Fruit fly (Drosophila melanogaster): Measurements from ENCODE around the gene CG11836.

The CG11836 gene

dm6 chr3R:25077280-25077820 is 6.4 kb downstream of the CG11836 start:
- TF ChIP-seq CG7101 (tag; optimal IDR thresholded peaks at IDR 0.05), result no peak
- no peak for TF ChIP-seq CG7045 (GFP tag; optimal IDR thresholded peaks at IDR 0.05)
- no peak for TF ChIP-seq Mnt (GFP tag; optimal IDR thresholded peaks at IDR 0.05)
- TF ChIP-seq CG5204 (GFP tag; optimal IDR thresholded peaks at IDR 0.05), result no peak
- TF ChIP-seq CG14711 (tag; optimal IDR thresholded peaks at IDR 0.05), result no peak
- no peak for TF ChIP-seq cnc (optimal IDR thresholded peaks at IDR 0.05)
- no peak for TF ChIP-seq CG33017 (tag; optimal IDR thresholded peaks at IDR 0.05)
- TF ChIP-seq pad (GFP tag; optimal IDR thresholded peaks at IDR 0.05), result no peak
- TF ChIP-seq toe (GFP tag; optimal IDR thresholded peaks at IDR 0.05), result no peak
- TF ChIP-seq kay (GFP tag; ENCODE audit: borderline replicate concordance), result no peak
- TF ChIP-seq Hr96 (GFP tag; optimal IDR thresholded peaks at IDR 0.05), result no peak
- TF ChIP-seq Crg-1 (GFP tag; optimal IDR thresholded peaks at IDR 0.05), result no peak
- TF ChIP-seq bab1 (GFP tag; optimal IDR thresholded peaks at IDR 0.05), result no peak
- no peak for TF ChIP-seq CG11617 (GFP tag; optimal IDR thresholded peaks at IDR 0.05)
- no peak for TF ChIP-seq cic (GFP tag; optimal IDR thresholded peaks at IDR 0.05)
- TF ChIP-seq CG1620 (GFP tag; optimal IDR thresholded peaks at IDR 0.05), result no peak

DNA sequence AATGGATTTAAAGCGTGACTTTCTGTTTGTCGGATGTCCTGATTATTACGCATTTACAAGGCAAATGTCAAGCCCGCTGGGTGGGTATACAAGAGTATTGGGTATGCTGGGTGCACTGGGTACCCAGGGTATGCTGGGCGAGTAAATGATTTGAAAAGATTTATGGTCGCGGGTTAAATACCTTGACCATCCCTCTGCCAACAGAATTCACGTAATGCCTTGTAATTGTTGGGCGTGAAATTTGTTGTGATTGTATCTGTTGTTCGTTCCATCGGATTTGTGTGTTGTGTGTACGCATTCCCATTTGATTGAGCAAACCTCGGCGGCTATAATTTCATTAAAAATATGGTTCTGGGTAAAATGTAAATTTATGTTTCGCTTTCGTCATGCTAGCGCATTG is 7.7 kb downstream of the CG11836 start:
- TF ChIP-seq bab1 (GFP tag; optimal IDR thresholded peaks at IDR 0.05) (no peak), Mnt (GFP tag; optimal IDR thresholded peaks at IDR 0.05) (no peak), CG33017 (tag; optimal IDR thresholded peaks at IDR 0.05) (no peak), CG1620 (GFP tag; optimal IDR thresholded peaks at IDR 0.05) (no peak)

DNA sequence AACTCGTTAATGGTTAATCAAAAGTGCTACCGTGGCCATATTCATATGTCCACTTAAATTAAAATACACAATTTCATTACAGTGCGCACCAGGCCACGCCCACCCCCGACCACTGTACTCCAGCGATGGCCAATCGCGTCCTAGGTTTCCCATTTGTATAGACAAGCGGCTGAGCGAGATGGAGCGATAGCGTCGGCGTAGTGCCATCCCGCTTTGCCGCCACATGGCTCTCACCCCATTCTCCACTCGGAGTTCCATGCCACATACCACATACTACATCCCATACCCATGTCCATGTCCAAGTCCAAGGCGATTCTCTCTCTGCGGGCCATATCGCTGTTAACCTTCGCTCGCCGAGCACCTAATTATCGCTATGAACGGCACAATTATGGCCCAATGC is 9.5 kb downstream of the CG11836 start:
- no peak for TF ChIP-seq CG12768 (GFP tag; optimal IDR thresholded peaks at IDR 0.05)
- TF ChIP-seq pad (GFP tag; optimal IDR thresholded peaks at IDR 0.05), result peak; percentile 2

DNA sequence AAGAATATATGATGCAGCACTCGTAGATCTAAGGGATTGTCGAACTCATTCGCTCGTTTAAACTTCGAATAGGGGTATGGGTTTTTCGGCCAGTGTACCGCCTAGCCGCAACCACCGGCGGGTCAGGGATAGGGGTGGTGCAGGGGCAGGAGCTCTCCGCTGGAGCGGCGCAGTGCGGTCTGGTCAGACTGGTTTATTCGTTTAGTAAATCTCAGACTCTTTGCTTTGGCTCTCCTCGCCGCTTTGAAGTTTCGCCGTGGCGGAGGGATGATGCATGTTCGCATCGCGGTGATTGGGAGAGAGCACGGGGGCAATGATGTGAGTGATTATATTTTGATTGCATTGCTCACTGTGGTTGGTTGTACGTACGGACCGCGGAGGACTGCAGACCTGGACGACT is 11.4 kb downstream of the CG11836 start, which contains the start of gene fd96Ca:
Gene fd96Ca, plus strand, starts transcription at position 337 of the 400 bp plus-strand sequence.
- TF ChIP-seq CG33017 (tag; optimal IDR thresholded peaks at IDR 0.05) (no peak), CG11617 (GFP tag; optimal IDR thresholded peaks at IDR 0.05) (no peak)

DNA sequence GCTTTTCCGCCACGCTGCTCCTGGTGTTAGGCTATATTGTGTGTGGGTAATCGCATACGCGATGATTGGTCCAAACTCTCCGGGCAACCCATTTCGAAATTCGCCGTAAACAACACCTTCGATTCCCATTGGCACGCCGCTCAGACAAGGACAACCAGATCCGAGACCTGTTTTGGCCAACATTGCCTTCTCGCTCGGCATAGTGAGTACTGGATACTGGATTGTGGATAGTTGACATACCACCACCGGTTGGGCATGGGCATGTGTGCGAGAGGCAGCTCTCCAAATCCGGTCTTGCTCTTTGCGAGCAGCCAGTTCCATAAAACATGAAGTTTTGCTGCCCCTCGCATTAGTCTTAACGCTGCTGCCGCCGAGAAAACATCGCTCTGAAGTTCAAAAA is 23.7 kb downstream of the CG11836 start, which contains the start of gene fd96Cb:
Gene fd96Cb, plus strand, starts transcription at position 374 of the 400 bp plus-strand sequence.
- TF ChIP-seq cic (GFP tag; optimal IDR thresholded peaks at IDR 0.05), result no peak
- no peak for TF ChIP-seq CG33017 (tag; optimal IDR thresholded peaks at IDR 0.05)
- TF ChIP-seq CG1620 (GFP tag; optimal IDR thresholded peaks at IDR 0.05), result no peak
- no peak for TF ChIP-seq Mnt (GFP tag; optimal IDR thresholded peaks at IDR 0.05)
- no peak for TF ChIP-seq Crg-1 (GFP tag; optimal IDR thresholded peaks at IDR 0.05)
- TF ChIP-seq Clk (GFP tag; optimal IDR thresholded peaks at IDR 0.05), result no peak
- no peak for TF ChIP-seq CG11617 (GFP tag; optimal IDR thresholded peaks at IDR 0.05)

- TF ChIP-seq CG1620 (GFP tag; optimal IDR thresholded peaks at IDR 0.05) (peak; percentile 21), bab1 (GFP tag; optimal IDR thresholded peaks at IDR 0.05) (no peak)
Measured at dm6 chr3R:25097486-25097885, 26.6 kb downstream of the CG11836 start, which contains the start of the genes CG33095 and CG33096. Gene CG33095 (plus strand): TSS chr3R:25097672. Gene CG33096 (plus strand): TSS chr3R:25097672.

dm6 chr3R:25102253-25102652 is 31.3 kb downstream of the CG11836 start, which contains the start of gene CG45095:
Gene CG45095 (plus strand): TSS chr3R:25102553.
- TF ChIP-seq CG33017 (tag; optimal IDR thresholded peaks at IDR 0.05) (no peak), CG14711 (tag; optimal IDR thresholded peaks at IDR 0.05) (no peak), pad (GFP tag; optimal IDR thresholded peaks at IDR 0.05) (no peak), CG1620 (GFP tag; optimal IDR thresholded peaks at IDR 0.05) (no peak), bab1 (GFP tag; optimal IDR thresholded peaks at IDR 0.05) (no peak), CG11617 (GFP tag; optimal IDR thresholded peaks at IDR 0.05) (no peak), CG5204 (GFP tag; optimal IDR thresholded peaks at IDR 0.05) (no peak), ovo (GFP tag; optimal IDR thresholded peaks at IDR 0.05) (no peak), tj (GFP tag; optimal IDR thresholded peaks at IDR 0.05) (no peak), CG12768 (GFP tag; optimal IDR thresholded peaks at IDR 0.05) (no peak), Mnt (GFP tag; optimal IDR thresholded peaks at IDR 0.05) (no peak), CG7101 (tag; optimal IDR thresholded peaks at IDR 0.05) (no peak), Crg-1 (GFP tag; optimal IDR thresholded peaks at IDR 0.05) (no peak), Hr96 (GFP tag; optimal IDR thresholded peaks at IDR 0.05) (no peak), toe (GFP tag; optimal IDR thresholded peaks at IDR 0.05) (no peak), CG7045 (GFP tag; optimal IDR thresholded peaks at IDR 0.05) (no peak), Clk (GFP tag; optimal IDR thresholded peaks at IDR 0.05) (no peak), cnc (optimal IDR thresholded peaks at IDR 0.05) (no peak), kay (GFP tag; ENCODE audit: borderline replicate concordance) (no peak)

- TF ChIP-seq CG11617 (GFP tag; optimal IDR thresholded peaks at IDR 0.05) (no peak), toe (GFP tag; optimal IDR thresholded peaks at IDR 0.05) (no peak), Hr96 (GFP tag; optimal IDR thresholded peaks at IDR 0.05) (no peak), Clk (GFP tag; optimal IDR thresholded peaks at IDR 0.05) (no peak), kay (GFP tag; ENCODE audit: borderline replicate concordance) (no peak), CG7045 (GFP tag; optimal IDR thresholded peaks at IDR 0.05) (no peak), bab1 (GFP tag; optimal IDR thresholded peaks at IDR 0.05) (no peak), Mnt (GFP tag; optimal IDR thresholded peaks at IDR 0.05) (no peak), CG14711 (tag; optimal IDR thresholded peaks at IDR 0.05) (no peak), tj (GFP tag; optimal IDR thresholded peaks at IDR 0.05) (no peak), CG33017 (tag; optimal IDR thresholded peaks at IDR 0.05) (no peak)
Measured at dm6 chr3R:25108932-25109331, 38.0 kb downstream of the CG11836 start, which contains the start of gene CG34027. Gene CG34027 (minus strand): TSS chr3R:25109032.
